Fruit fly (Drosophila melanogaster) whole organism, embryonic: ENCODE data around the gene Act87E.

ENCODE experiments used
- Atf-2 ChIP-seq: fragments of 200-800 bp; sonication (Bioruptor generic); optimal IDR thresholded peaks from 2 replicates; lab custom pipeline; 2016; ENCODE audit warnings: missing biosample characterization, missing genetic modification characterization
- Atf3 ChIP-seq: fragments of 200-800 bp; sonication (Bioruptor generic); optimal IDR thresholded peaks from 3 replicates; lab custom pipeline; 2016; ENCODE audit warnings: missing biosample characterization, missing genetic modification characterization
- CG10274 ChIP-seq: fragments of 200-800 bp; sonication (Bioruptor generic); optimal IDR thresholded peaks from 3 replicates; lab custom pipeline; 2017; ENCODE audit warnings: missing biosample characterization, mild to moderate bottlenecking, missing genetic modification characterization
- CG11085 ChIP-seq: fragments of 200-800 bp; sonication (Bioruptor generic); IDR thresholded peaks from 2 replicates; pipeline ENCODE4 v1.3.6; 2022; ENCODE audit warnings: missing biosample characterization, missing genetic modification characterization
- CG11560 ChIP-seq: fragments of 200-800 bp; sonication (Bioruptor generic); IDR thresholded peaks from 3 replicates; pipeline ENCODE4 v1.3.6; 2022; ENCODE audit warnings: missing biosample characterization, missing genetic modification characterization
- CG11695 ChIP-seq: fragments of 200-800 bp; sonication (Bioruptor generic); IDR thresholded peaks from 3 replicates; pipeline ENCODE4 v1.3.6; 2022; ENCODE audit warnings: missing biosample characterization, missing genetic modification characterization
- CG11696 ChIP-seq: fragments of 200-800 bp; sonication (Bioruptor generic); IDR thresholded peaks from 2 replicates; pipeline ENCODE4 v1.3.6; 2022; ENCODE audit warnings: missing biosample characterization, missing genetic modification characterization
- CG12299 ChIP-seq: fragments of 200-800 bp; sonication (Bioruptor generic); optimal IDR thresholded peaks from 2 replicates; lab custom pipeline; 2018; ENCODE audit warnings: missing biosample characterization, mild to moderate bottlenecking, missing genetic modification characterization
- CG1233 ChIP-seq: fragments of 200-800 bp; sonication (Bioruptor generic); optimal IDR thresholded peaks from 4 replicates; lab custom pipeline; 2018; ENCODE audit warnings: missing biosample characterization, mild to moderate bottlenecking, missing genetic modification characterization
- CG12659 ChIP-seq: fragments of 200-800 bp; sonication (Bioruptor generic); optimal IDR thresholded peaks from 3 replicates; lab custom pipeline; 2017; ENCODE audit warnings: mild to moderate bottlenecking, missing biosample characterization, missing genetic modification reagents, missing genetic modification characterization
- CG14050 ChIP-seq: fragments of 200-800 bp; sonication (Bioruptor generic); IDR thresholded peaks from 3 replicates; pipeline ENCODE4 v1.3.6; 2022; ENCODE audit warnings: missing biosample characterization, missing genetic modification characterization
- CG15073 ChIP-seq: fragments of 200-800 bp; sonication (Bioruptor generic); optimal IDR thresholded peaks from 2 replicates; lab custom pipeline; 2016; ENCODE audit warnings: missing biosample characterization, missing genetic modification characterization
- CG17568 ChIP-seq: fragments of 200-800 bp; sonication (Bioruptor generic); optimal IDR thresholded peaks from 2 replicates; lab custom pipeline; 2018; ENCODE audit warnings: missing biosample characterization, mild to moderate bottlenecking, missing genetic modification characterization, moderate library complexity
- CG18262 ChIP-seq: fragments of 200-800 bp; optimal IDR thresholded peaks from 3 replicates; lab custom pipeline; 2019; ENCODE audit warnings: missing biosample characterization, mild to moderate bottlenecking, missing genetic modification characterization, moderate library complexity
- CG3163 ChIP-seq: fragments of 200-800 bp; sonication (Bioruptor generic); optimal IDR thresholded peaks from 3 replicates; lab custom pipeline; 2016; ENCODE audit warnings: missing biosample characterization, missing genetic modification characterization
- CG33213 ChIP-seq: fragments of 200-800 bp; sonication (Bioruptor generic); optimal IDR thresholded peaks from 3 replicates; lab custom pipeline; 2016; ENCODE audit warnings: missing biosample characterization, missing genetic modification characterization
- CG3726 ChIP-seq: fragments of 200-800 bp; sonication (Bioruptor generic); IDR thresholded peaks from 3 replicates; pipeline ENCODE4, ENCODE4 v1.3.6; 2022; ENCODE audit warnings: missing biosample characterization, missing genetic modification characterization
- CG4328 ChIP-seq: fragments of 200-800 bp; sonication (Bioruptor generic); optimal IDR thresholded peaks from 3 replicates; lab custom pipeline; 2017; ENCODE audit warnings: missing biosample characterization, missing genetic modification reagents, missing genetic modification characterization
- CG4424 ChIP-seq: fragments of 200-800 bp; sonication (Bioruptor generic); optimal IDR thresholded peaks from 3 replicates; lab custom pipeline; 2016; ENCODE audit warnings: missing biosample characterization, missing genetic modification characterization
- CG5245 ChIP-seq: fragments of 200-800 bp; sonication (Bioruptor generic); optimal IDR thresholded peaks from 3 replicates; lab custom pipeline; 2016; ENCODE audit warnings: missing biosample characterization, missing genetic modification characterization
- CG6654 ChIP-seq: fragments of 200-800 bp; sonication (Bioruptor generic); optimal IDR thresholded peaks from 2 replicates; lab custom pipeline; 2017; ENCODE audit warnings: missing biosample characterization, mild to moderate bottlenecking, missing genetic modification characterization
- CG9797 ChIP-seq: fragments of 200-800 bp; sonication (Bioruptor generic); optimal IDR thresholded peaks from 3 replicates; lab custom pipeline; 2018; ENCODE audit warnings: missing biosample characterization, mild to moderate bottlenecking, missing genetic modification characterization
- Deaf1 ChIP-seq: fragments of 200-800 bp; optimal IDR thresholded peaks from 3 replicates; lab custom pipeline; 2019; ENCODE audit warnings: missing biosample characterization, mild to moderate bottlenecking, missing genetic modification characterization, moderate library complexity
- Dip3 ChIP-seq: fragments of 200-800 bp; sonication (Bioruptor generic); optimal IDR thresholded peaks from 3 replicates; lab custom pipeline; 2016; ENCODE audit warnings: missing biosample characterization, missing genetic modification characterization
- Doc3 ChIP-seq: fragments of 200-800 bp; sonication (Bioruptor generic); IDR thresholded peaks from 3 replicates; pipeline ENCODE4 v1.3.6; 2022; ENCODE audit warnings: missing biosample characterization, missing genetic modification characterization; ENCODE audit not compliant: partially characterized antibody
- ERR ChIP-seq: fragments of 200-800 bp; sonication (Bioruptor generic); optimal IDR thresholded peaks from 2 replicates; lab custom pipeline; 2016; ENCODE audit warnings: missing biosample characterization, missing genetic modification characterization
- GATAe ChIP-seq: fragments of 200-800 bp; sonication (Bioruptor generic); conservative IDR thresholded peaks from 2 replicates; pipeline ENCODE4 v1.3.6; 2022; ENCODE audit warnings: missing biosample characterization, missing genetic modification characterization
- Med ChIP-seq: fragments of 200-800 bp; sonication (Bioruptor generic); peaks from one replicate; lab custom pipeline; 2016; ENCODE audit warnings: missing biosample characterization, missing genetic modification characterization, mild to moderate bottlenecking, inconsistent platforms, moderate library complexity
- Mes4 ChIP-seq: fragments of 200-800 bp; sonication (Bioruptor generic); optimal IDR thresholded peaks from 2 replicates; lab custom pipeline; 2016; ENCODE audit warnings: missing biosample characterization, missing genetic modification characterization
- NK7.1 ChIP-seq: fragments of 200-800 bp; sonication (Bioruptor generic); optimal IDR thresholded peaks from 3 replicates; lab custom pipeline; 2016; ENCODE audit warnings: missing biosample characterization, missing genetic modification characterization
- Pdp1 ChIP-seq, 2 experiments: fragments of 200-800 bp; sonication (Bioruptor generic); optimal IDR thresholded peaks; 3 replicates each; lab custom pipeline; 2016; ENCODE audit warnings: missing biosample characterization in 2 of 2, missing genetic modification characterization in 2 of 2, mild to moderate bottlenecking in 1 of 2, moderate library complexity in 1 of 2
- Stat92E ChIP-seq, 3 experiments: fragments of >200 bp in 2 of 3; fragments of 200-800 bp in 1 of 3; sonication (Bioruptor generic) in 1 of 3; optimal IDR thresholded peaks; 2 replicates each; lab custom pipeline; 2017 to 2019; ENCODE audit warnings: missing biosample characterization in 3 of 3, missing genetic modification characterization in 3 of 3, mild to moderate bottlenecking in 1 of 3, moderate library complexity in 1 of 3
- Tbp ChIP-seq: fragments of >200 bp; optimal IDR thresholded peaks from 2 replicates; lab custom pipeline; 2018; ENCODE audit warnings: missing biosample characterization, missing genetic modification characterization
- Xrp1 ChIP-seq: fragments of 200-800 bp; sonication (Bioruptor generic); IDR thresholded peaks from 2 replicates; pipeline ENCODE4 v1.3.6; 2022; ENCODE audit warnings: missing biosample characterization, missing genetic modification characterization
- ap ChIP-seq: fragments of 200-800 bp; sonication (Bioruptor generic); IDR thresholded peaks from 2 replicates; pipeline ENCODE4 v1.3.6; 2022; ENCODE audit warnings: missing biosample characterization, missing genetic modification characterization
- btn ChIP-seq: fragments of 200-800 bp; sonication (Bioruptor generic); optimal IDR thresholded peaks from 2 replicates; lab custom pipeline; 2016; ENCODE audit warnings: missing biosample characterization, missing genetic modification characterization
- chm ChIP-seq: fragments of 200-800 bp; sonication (Bioruptor generic); IDR thresholded peaks from 2 replicates; pipeline ENCODE4 v1.3.6; 2022; ENCODE audit warnings: missing biosample characterization, missing genetic modification characterization
- dmrt99B ChIP-seq: fragments of 200-800 bp; sonication (Bioruptor generic); optimal IDR thresholded peaks from 2 replicates; lab custom pipeline; 2018; ENCODE audit warnings: missing biosample characterization, mild to moderate bottlenecking, missing genetic modification characterization, moderate library complexity
- fd3F ChIP-seq: fragments of 200-800 bp; sonication (Bioruptor generic); optimal IDR thresholded peaks from 2 replicates; lab custom pipeline; 2018; ENCODE audit warnings: missing biosample characterization, mild to moderate bottlenecking, missing genetic modification characterization, moderate library complexity
- gfzf ChIP-seq: fragments of 200-800 bp; sonication (Bioruptor generic); optimal IDR thresholded peaks from 2 replicates; lab custom pipeline; 2016; ENCODE audit warnings: missing biosample characterization, mild to moderate bottlenecking, missing genetic modification characterization, moderate library complexity
- hb ChIP-seq: fragments of 200-800 bp; sonication (Bioruptor generic); IDR thresholded peaks from 3 replicates; pipeline ENCODE4 v1.3.6; 2022; ENCODE audit warnings: missing biosample characterization, missing genetic modification characterization; ENCODE audit not compliant: partially characterized antibody
- her ChIP-seq: fragments of 200-800 bp; sonication (Bioruptor generic); optimal IDR thresholded peaks from 2 replicates; lab custom pipeline; 2016; ENCODE audit warnings: missing biosample characterization, missing genetic modification characterization
- inv ChIP-seq: fragments of 200-800 bp; sonication (Bioruptor generic); IDR thresholded peaks from 2 replicates; pipeline ENCODE4 v1.3.6; 2022; ENCODE audit warnings: missing biosample characterization, missing genetic modification characterization; ENCODE audit not compliant: partially characterized antibody
- nau ChIP-seq: fragments of 200-800 bp; sonication (Bioruptor generic); optimal IDR thresholded peaks from 3 replicates; lab custom pipeline; 2017; ENCODE audit warnings: missing biosample characterization, mild to moderate bottlenecking, missing genetic modification characterization, missing genetic modification reagents
- oc ChIP-seq: fragments of 200-800 bp; sonication (Bioruptor generic); optimal IDR thresholded peaks from 2 replicates; lab custom pipeline; 2018; ENCODE audit warnings: missing biosample characterization, mild to moderate bottlenecking, missing genetic modification characterization, moderate library complexity
- phol ChIP-seq: fragments of 200-800 bp; sonication (Bioruptor generic); optimal IDR thresholded peaks from 3 replicates; lab custom pipeline; 2018; ENCODE audit warnings: missing biosample characterization, mild to moderate bottlenecking, missing genetic modification characterization, moderate library complexity
- pzg ChIP-seq: fragments of 200-800 bp; sonication (Bioruptor generic); optimal IDR thresholded peaks from 3 replicates; lab custom pipeline; 2018; ENCODE audit warnings: missing biosample characterization, mild to moderate bottlenecking, missing genetic modification characterization, moderate library complexity
- ro ChIP-seq: fragments of 200-800 bp; sonication (Bioruptor generic); IDR thresholded peaks from 2 replicates; pipeline ENCODE4 v1.3.6; 2022; ENCODE audit warnings: missing biosample characterization, missing genetic modification characterization
- tap ChIP-seq: fragments of 200-800 bp; optimal IDR thresholded peaks from 3 replicates; lab custom pipeline; 2019; ENCODE audit warnings: missing biosample characterization, mild to moderate bottlenecking, missing genetic modification characterization, moderate library complexity
- tgo ChIP-seq: fragments of 200-800 bp; sonication (Bioruptor generic); IDR thresholded peaks from 3 replicates; pipeline ENCODE4 v1.3.6; 2022; ENCODE audit warnings: missing biosample characterization, missing genetic modification characterization
- unpg ChIP-seq: fragments of 200-800 bp; sonication (Bioruptor generic); optimal IDR thresholded peaks from 3 replicates; lab custom pipeline; 2018; ENCODE audit warnings: missing biosample characterization, mild to moderate bottlenecking, missing genetic modification characterization, moderate library complexity
- wek ChIP-seq: fragments of 200-800 bp; sonication (Bioruptor generic); optimal IDR thresholded peaks from 3 replicates; lab custom pipeline; 2018; ENCODE audit warnings: missing biosample characterization, mild to moderate bottlenecking, missing genetic modification characterization, moderate library complexity

Gene Act87E

dm6 chr3R:13401722-13402296, 24.0 kb upstream of the Act87E start, which contains the start of gene GILT1 (continued):
- TF ChIP-seq oc (tag; lab: Kevin White, UChicago) (peak; percentile 5), CG3163 (GFP tag; lab: Kevin White, UChicago) (peak; percentile 91), CG10274 (GFP tag; lab: Kevin White, UChicago) (no peak), pzg (peak; percentile 0), Xrp1 (0 out of 2 replicates have a peak, but pooled peaks have one; percentile 9), Mes4 (GFP tag; lab: Kevin White, UChicago) (no peak), CG4328 (no peak), CG15073 (GFP tag; lab: Kevin White, UChicago) (no peak), CG6654 (no peak), phol (tag; lab: Kevin White, UChicago) (peak; percentile 12), wek (no peak), CG33213 (GFP tag; lab: Kevin White, UChicago) (no peak), Tbp (GFP tag; lab: Kevin White, UChicago) (no peak), hb (GFP tag; lab: Robert Waterston, UW) (no peak), Atf-2 (GFP tag; lab: Kevin White, UChicago) (no peak), tgo (no peak), Stat92E (GFP tag; optimal IDR thresholded peaks at IDR 0.05; lab: Kevin White, UChicago) (peak in 1 of 3 experiments; percentile 50), chm (GFP tag; lab: Robert Waterston, UW) (peak; percentile 52; the same call in 1 of the 2 replicates), CG1233 (GFP tag; lab: Kevin White, UChicago) (no peak), CG12299 (tag; lab: Kevin White, UChicago) (no peak), ro (GFP tag; lab: Robert Waterston, UW) (no peak), CG12659 (peak; percentile 18), CG11085 (GFP tag; lab: Robert Waterston, UW) (no peak), CG9797 (GFP tag; lab: Kevin White, UChicago) (no peak), NK7.1 (GFP tag; lab: Kevin White, UChicago) (no peak), CG5245 (no peak), unpg (GFP tag; lab: Kevin White, UChicago) (no peak), CG11696 (GFP tag; lab: Robert Waterston, UW) (no peak), Med (GFP tag; lab: Kevin White, UChicago) (peak; percentile 59), ap (GFP tag; lab: Robert Waterston, UW) (no peak), Pdp1 (GFP tag; optimal IDR thresholded peaks at IDR 0.05; lab: Kevin White, UChicago) (peak in 1 of 2 experiments; percentile 31), Dip3 (no peak), dmrt99B (no peak), CG4424 (GFP tag; lab: Kevin White, UChicago) (no peak), CG3726 (GFP tag; lab: Robert Waterston, UW) (no peak), CG14050 (no peak), CG17568 (GFP tag; lab: Kevin White, UChicago) (no peak), Deaf1 (peak; percentile 13), gfzf (GFP tag; lab: Kevin White, UChicago) (peak; percentile 49)

- TF ChIP-seq tap (tag; lab: Kevin White, UChicago) (peak; percentile 14), Atf3 (GFP tag; lab: Kevin White, UChicago) (peak; percentile 23), CG18262 (tag; lab: Kevin White, UChicago) (peak; percentile 9), Doc3 (GFP tag; lab: Robert Waterston, UW) (peak; percentile 95), inv (GFP tag; lab: Robert Waterston, UW) (peak; percentile 89), btn (GFP tag; lab: Kevin White, UChicago) (no peak), nau (GFP tag; lab: Kevin White, UChicago) (no peak), CG11560 (tag; lab: Robert Waterston, UW) (peak; percentile 58; the same call in 1 of the 3 replicates), her (peak; percentile 27), CG11695 (GFP tag; lab: Robert Waterston, UW) (no peak), fd3F (GFP tag; lab: Kevin White, UChicago) (no peak), GATAe (GFP tag; lab: Robert Waterston, UW) (no peak), ERR (GFP tag; lab: Kevin White, UChicago) (peak; percentile 2)
These were observed 22.7 kb upstream of the Act87E start, which contains the start of gene Dpm3 for dm6 chr3R:13403032-13403459. Gene Dpm3 (minus strand): TSS chr3R:13403051.
